Worm (Caenorhabditis elegans) whole organism, dauer: ENCODE data around the gene dmd-7.

ENCODE experiments used
- unc-62 ChIP-seq: sonication (generic microtip); optimal IDR thresholded peaks from 2 replicates; lab custom pipeline; 2017; ENCODE audit warnings: missing biosample characterization, missing genetic modification reagents, missing genetic modification characterization

Gene dmd-7

ce11 chrV:6270097-6270496 lies 23.4 kb downstream of the dmd-7 start:
- TF ChIP-seq unc-62 (GFP tag; lab: Kevin White, UChicago): no peak

ce11 chrV:6270552-6270951 lies 23.8 kb downstream of the dmd-7 start, which contains the start of gene F31F7.2:
Gene F31F7.2 (plus strand): TSS chrV:6270852.
- TF ChIP-seq unc-62 (GFP tag; lab: Kevin White, UChicago): no peak

ce11 chrV:6275209-6275608 lies 28.5 kb downstream of the dmd-7 start:
- no peak for TF ChIP-seq unc-62 (GFP tag; lab: Kevin White, UChicago)

ce11 chrV:6276205-6276604 lies 29.5 kb downstream of the dmd-7 start, which contains the start of gene F31F7.1:
Gene F31F7.1 (plus strand): TSS chrV:6276439.
- no peak for TF ChIP-seq unc-62 (GFP tag; lab: Kevin White, UChicago)

ce11 chrV:6277178-6277834 lies 30.6 kb downstream of the dmd-7 start:
- TF ChIP-seq unc-62 (GFP tag; lab: Kevin White, UChicago): no peak

ce11 chrV:6278117-6279081 lies 31.7 kb downstream of the dmd-7 start, which contains the start of gene fil-2:
Gene fil-2 (plus strand): TSS chrV:6279031.
- TF ChIP-seq unc-62 (GFP tag; lab: Kevin White, UChicago): no peak

ce11 chrV:6280067-6280466 lies 33.3 kb downstream of the dmd-7 start:
- no peak for TF ChIP-seq unc-62 (GFP tag; lab: Kevin White, UChicago)

- no peak for TF ChIP-seq unc-62 (GFP tag; lab: Kevin White, UChicago)
These were observed 34.4 kb downstream of the dmd-7 start, which contains the start of the genes K12B6.4 and spe-49 for ce11 chrV:6281175-6281574. Gene K12B6.4 (minus strand): TSS chrV:6281275. Gene spe-49 (plus strand): TSS chrV:6281359.

- no peak for TF ChIP-seq unc-62 (GFP tag; lab: Kevin White, UChicago)
These were observed 39.6 kb downstream of the dmd-7 start, which contains the start of gene srn-1 for ce11 chrV:6286343-6286742. Gene srn-1 (minus strand): TSS chrV:6286443.

ce11 chrV:6288607-6289006 lies 41.9 kb downstream of the dmd-7 start, which contains the start of gene K12B6.11:
Gene K12B6.11 (plus strand): TSS chrV:6288907.
- TF ChIP-seq unc-62 (GFP tag; lab: Kevin White, UChicago): no peak

- TF ChIP-seq unc-62 (GFP tag; lab: Kevin White, UChicago): no peak
These were observed 44.6 kb downstream of the dmd-7 start for ce11 chrV:6291301-6291700.

- no peak for TF ChIP-seq unc-62 (GFP tag; lab: Kevin White, UChicago)
These were observed 45.7 kb downstream of the dmd-7 start, which contains the start of gene K12B6.9 for ce11 chrV:6292401-6292800. Gene K12B6.9 (minus strand): TSS chrV:6292666.

- no peak for TF ChIP-seq unc-62 (GFP tag; lab: Kevin White, UChicago)
These were observed 54.3 kb downstream of the dmd-7 start for ce11 chrV:6301046-6301445.
